Worm (Caenorhabditis elegans): ENCODE measurements around the gene pgp-14.

pgp-14 gene

DNA sequence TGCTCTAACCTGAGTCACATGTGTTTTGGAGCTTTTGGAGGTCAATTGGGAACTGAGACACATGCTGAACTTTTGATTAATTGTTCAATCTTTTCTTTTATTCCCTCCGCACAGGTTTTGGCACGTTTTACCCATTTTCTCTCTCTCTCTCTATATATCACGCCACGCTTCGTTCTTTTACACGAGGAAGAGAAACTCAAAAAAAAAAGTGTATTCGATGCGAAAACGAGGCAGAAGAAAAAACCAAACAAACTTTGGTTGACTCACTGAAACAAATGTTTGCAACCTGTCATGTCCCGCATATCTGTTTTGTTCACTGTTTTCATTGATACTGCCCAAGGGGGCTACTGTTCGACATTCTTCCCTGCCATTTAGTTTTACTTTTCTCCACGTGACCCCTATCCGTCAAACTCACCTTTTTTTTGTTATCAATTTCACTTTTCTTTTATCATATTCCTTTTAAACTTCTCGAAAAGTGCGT is 12.0 kb upstream of the pgp-14 start:
- TF ChIP-seq unc-30 (tag; optimal IDR thresholded peaks at IDR 0.05) = no peak
- TF ChIP-seq fos-1 (tag; optimal IDR thresholded peaks at IDR 0.05) = no peak
- TF ChIP-seq lir-3 (tag; optimal IDR thresholded peaks at IDR 0.05; ENCODE audit: poor library complexity) = no peak
- no peak for TF ChIP-seq egl-13 (tag; optimal IDR thresholded peaks at IDR 0.05)
- no peak for TF ChIP-seq egl-27 (tag; optimal IDR thresholded peaks at IDR 0.05)
- no peak for TF ChIP-seq swsn-7 (tag; optimal IDR thresholded peaks at IDR 0.05)
- TF ChIP-seq efl-3 (GFP tag; optimal IDR thresholded peaks at IDR 0.05) = no peak
- TF ChIP-seq nhr-71 (tag; optimal IDR thresholded peaks at IDR 0.05) = peak; percentile 82
- TF ChIP-seq irx-1 (tag; optimal IDR thresholded peaks at IDR 0.05) = no peak
- peak; percentile 65 for TF ChIP-seq pag-3 (tag; optimal IDR thresholded peaks at IDR 0.05; ENCODE audit: borderline replicate concordance, insufficient read depth)
- TF ChIP-seq nhr-20 (tag; optimal IDR thresholded peaks at IDR 0.05) = peak; percentile 61
- peak in 2 of 6 experiments; percentile 44 to 74 for TF ChIP-seq elt-3 (tag; optimal IDR thresholded peaks at IDR 0.05)
- peak in 1 of 2 experiments; percentile 42 for TF ChIP-seq mdl-1 (tag; optimal IDR thresholded peaks at IDR 0.05)
- no peak for TF ChIP-seq hlh-4 (tag; optimal IDR thresholded peaks at IDR 0.05)
- TF ChIP-seq aha-1 (tag; optimal IDR thresholded peaks at IDR 0.05) = no peak
- TF ChIP-seq sptf-1 (tag; optimal IDR thresholded peaks at IDR 0.05) = no peak
- no peak for TF ChIP-seq mep-1 (tag; optimal IDR thresholded peaks at IDR 0.05)
- TF ChIP-seq hlh-17 (GFP tag; optimal IDR thresholded peaks at IDR 0.05; ENCODE audit: borderline replicate concordance) = no peak
- peak; percentile 67 for TF ChIP-seq snu-23 (GFP tag; optimal IDR thresholded peaks at IDR 0.05)
- TF ChIP-seq lin-13 (GFP tag; optimal IDR thresholded peaks at IDR 0.05) = no peak
- no peak for TF ChIP-seq sox-4 (tag; optimal IDR thresholded peaks at IDR 0.05)
- no peak for TF ChIP-seq nhr-47 (tag; optimal IDR thresholded peaks at IDR 0.05)
- TF ChIP-seq ztf-4 (tag; optimal IDR thresholded peaks at IDR 0.05) = peak; percentile 2
- TF ChIP-seq nhr-90 (tag; optimal IDR thresholded peaks at IDR 0.05; ENCODE audit: poor library complexity) = peak; percentile 26
- TF ChIP-seq C16A3.4 (tag; optimal IDR thresholded peaks at IDR 0.05) = no peak
- TF ChIP-seq elt-2 (tag; optimal IDR thresholded peaks at IDR 0.05) = peak; percentile 48
- TF ChIP-seq isw-1 (GFP tag; IDR thresholded peaks at IDR 0.05) = no peak
- peak; percentile 89 for TF ChIP-seq dsc-1 (tag; optimal IDR thresholded peaks at IDR 0.05)
- TF ChIP-seq unc-130 (tag; optimal IDR thresholded peaks at IDR 0.05) = peak; percentile 4
- TF ChIP-seq nhr-85 (tag) = peak; percentile 90
- no peak for TF ChIP-seq zip-4 (GFP tag; optimal IDR thresholded peaks at IDR 0.05)
- no peak for TF ChIP-seq unc-98 (GFP tag; IDR thresholded peaks at IDR 0.05)
- no peak for TF ChIP-seq pqm-1 (tag; optimal IDR thresholded peaks at IDR 0.05)
- TF ChIP-seq nhr-12 (tag; optimal IDR thresholded peaks at IDR 0.05) = no peak
- TF ChIP-seq blmp-1 (tag; optimal IDR thresholded peaks at IDR 0.05) = peak; percentile 86
- no peak for TF ChIP-seq ces-1 (GFP tag; optimal IDR thresholded peaks at IDR 0.05)
- TF ChIP-seq lin-15B (tag; optimal IDR thresholded peaks at IDR 0.05) = no peak
- peak in 1 of 2 experiments; percentile 45 for TF ChIP-seq lin-35 (GFP tag; optimal IDR thresholded peaks at IDR 0.05)
- TF ChIP-seq ceh-63 (GFP tag; optimal IDR thresholded peaks at IDR 0.05) = no peak
- no peak for TF ChIP-seq xbp-1 (tag; optimal IDR thresholded peaks at IDR 0.05)
- TF ChIP-seq sup-37 (GFP tag; optimal IDR thresholded peaks at IDR 0.05) = no peak
- no peak for TF ChIP-seq nhr-84 (tag; optimal IDR thresholded peaks at IDR 0.05)
- TF ChIP-seq fkh-4 (tag; optimal IDR thresholded peaks at IDR 0.05; ENCODE audit: borderline replicate concordance) = peak; percentile 48
- peak; percentile 32; the same call in 1 of the 2 replicates for TF ChIP-seq grh-1 (GFP tag; IDR thresholded peaks at IDR 0.05)
- no peak for TF ChIP-seq nhr-237 (tag; optimal IDR thresholded peaks at IDR 0.05)
- no peak for TF ChIP-seq ceh-82 (tag; optimal IDR thresholded peaks at IDR 0.05)
- peak; percentile 29 to 30 for TF ChIP-seq lsy-2 (tag; optimal IDR thresholded peaks at IDR 0.05)
- no peak for TF ChIP-seq fkh-8 (tag; optimal IDR thresholded peaks at IDR 0.05)
- TF ChIP-seq nhr-28 (tag; optimal IDR thresholded peaks at IDR 0.05) = no peak
- TF ChIP-seq nhr-11 (tag; optimal IDR thresholded peaks at IDR 0.05) = no peak
- TF ChIP-seq fkh-10 (GFP tag; optimal IDR thresholded peaks at IDR 0.05) = no peak
- TF ChIP-seq alr-1 (tag; optimal IDR thresholded peaks at IDR 0.05; ENCODE audit: borderline replicate concordance) = no peak
- TF ChIP-seq nhr-76 (tag; optimal IDR thresholded peaks at IDR 0.05) = no peak
